Worm (Caenorhabditis elegans) whole organism, L4 larva: ENCODE measurements around the gene skr-19.
"Not testable (repeated sequence)": the region's sequence is repeated elsewhere in the genome, so short reads cannot be mapped to it uniquely, and the experiment has no call there.

ENCODE experiments used
- F26F4.8 ChIP-seq: fragments of 200-800 bp; sonication (Bioruptor generic); conservative IDR thresholded peaks from 2 replicates; pipeline ENCODE4 v1.3.6; 2022; ENCODE audit warnings: missing genetic modification characterization, missing compliant biosample characterization
- R02D3.7 ChIP-seq: fragments of 150-350 bp; sonication (generic microtip); optimal IDR thresholded peaks from 3 replicates; lab custom pipeline; 2014; ENCODE audit warnings: missing biosample characterization, missing genetic modification characterization
- Y5F2A.4 ChIP-seq: fragments of 200-800 bp; sonication (Bioruptor generic); optimal IDR thresholded peaks from 2 replicates; lab custom pipeline; 2018; ENCODE audit warnings: mild to moderate bottlenecking, missing genetic modification characterization, missing compliant biosample characterization
- ZK337.2 ChIP-seq: fragments of 200-800 bp; sonication (Bioruptor generic); IDR thresholded peaks from 2 replicates; pipeline ENCODE4 v1.3.6; 2022; ENCODE audit warnings: missing genetic modification reagents, missing genetic modification characterization, missing compliant biosample characterization
- ama-1 ChIP-seq: fragments of 150-350 bp; optimal IDR thresholded peaks from 2 replicates; lab custom pipeline; 2014; ENCODE audit warnings: inconsistent platforms, mixed read lengths
- arid-1 ChIP-seq: fragments of 200-800 bp; sonication (Bioruptor generic); conservative IDR thresholded peaks from 2 replicates; pipeline ENCODE4 v1.3.6; 2022; ENCODE audit warnings: missing genetic modification reagents, missing genetic modification characterization, missing compliant biosample characterization
- ceh-32 ChIP-seq: sonication (generic microtip); optimal IDR thresholded peaks from 2 replicates; lab custom pipeline; 2016; ENCODE audit warnings: mild to moderate bottlenecking, missing genetic modification characterization, missing compliant biosample characterization; ENCODE audit not compliant: poor library complexity
- ces-1 ChIP-seq: fragments of 150-350 bp; sonication (generic microtip); optimal IDR thresholded peaks from 4 replicates; lab custom pipeline; 2014; ENCODE audit warnings: missing biosample characterization, missing genetic modification reagents, missing genetic modification characterization
- ctbp-1 ChIP-seq: fragments of 200-800 bp; sonication (Bioruptor generic); IDR thresholded peaks from 2 replicates; pipeline ENCODE4 v1.3.6; 2022; ENCODE audit warnings: missing genetic modification reagents, missing genetic modification characterization, missing compliant biosample characterization
- daf-12 ChIP-seq: fragments of 150-350 bp; optimal IDR thresholded peaks from 2 replicates; lab custom pipeline; 2014; ENCODE audit warnings: missing biosample characterization, missing genetic modification reagents, missing genetic modification characterization
- daf-16 ChIP-seq, 3 experiments: sonication (generic microtip); optimal IDR thresholded peaks; 2 replicates each; lab custom pipeline; 2016 to 2017; ENCODE audit warnings: missing genetic modification characterization in 3 of 3, missing genetic modification reagents in 3 of 3, mild to moderate bottlenecking in 2 of 3, missing compliant biosample characterization in 2 of 3, missing biosample characterization in 1 of 3, moderate library complexity in 1 of 3
- daf-19 ChIP-seq: fragments of 200-800 bp; sonication (Bioruptor generic); conservative IDR thresholded peaks from 2 replicates; pipeline ENCODE4 v1.3.6; 2022; ENCODE audit warnings: missing genetic modification characterization, missing compliant biosample characterization
- dmd-6 ChIP-seq: fragments of 200-800 bp; sonication (Bioruptor generic); IDR thresholded peaks from 2 replicates; pipeline ENCODE4 v1.3.6; 2022; ENCODE audit warnings: missing genetic modification reagents, missing genetic modification characterization, missing compliant biosample characterization
- dmd-8 ChIP-seq: fragments of 200-800 bp; sonication (Bioruptor generic); IDR thresholded peaks from 2 replicates; pipeline ENCODE4 v1.3.6; 2022; ENCODE audit warnings: missing genetic modification characterization, missing compliant biosample characterization
- dmd-9 ChIP-seq: fragments of 200-800 bp; sonication (Bioruptor generic); IDR thresholded peaks from 2 replicates; pipeline ENCODE4 v1.3.6; 2022; ENCODE audit warnings: missing genetic modification reagents, missing genetic modification characterization, missing compliant biosample characterization
- dve-1 ChIP-seq: sonication (generic microtip); optimal IDR thresholded peaks from 2 replicates; lab custom pipeline; 2017; ENCODE audit warnings: antibody characterized with exemption, mild to moderate bottlenecking, missing genetic modification characterization, missing compliant biosample characterization; ENCODE audit not compliant: insufficient read depth
- fkh-10 ChIP-seq: fragments of 150-350 bp; optimal IDR thresholded peaks from 2 replicates; lab custom pipeline; 2014; ENCODE audit warnings: missing biosample characterization, missing genetic modification reagents, missing genetic modification characterization
- hif-1 ChIP-seq, 2 experiments: sonication (generic microtip); optimal IDR thresholded peaks; 2 replicates each; lab custom pipeline; 2016 to 2017; ENCODE audit warnings: missing compliant biosample characterization in 2 of 2, missing genetic modification characterization in 2 of 2, missing genetic modification reagents in 2 of 2, missing genotype in 2 of 2, mild to moderate bottlenecking in 1 of 2
- hlh-11 ChIP-seq: fragments of 200-800 bp; sonication (Bioruptor generic); optimal IDR thresholded peaks from 2 replicates; lab custom pipeline; 2018; ENCODE audit warnings: mild to moderate bottlenecking, missing genetic modification characterization, missing compliant biosample characterization
- hlh-30 ChIP-seq: sonication (generic microtip); optimal IDR thresholded peaks from 2 replicates; lab custom pipeline; 2017; ENCODE audit warnings: antibody characterized with exemption, mild to moderate bottlenecking, missing genetic modification characterization, missing compliant biosample characterization; ENCODE audit not compliant: insufficient read depth
- jun-1 ChIP-seq: fragments of 150-350 bp; optimal IDR thresholded peaks from 2 replicates; lab custom pipeline; 2014; ENCODE audit warnings: missing biosample characterization, missing genetic modification reagents, missing genetic modification characterization
- lim-7 ChIP-seq: fragments of 200-800 bp; sonication (Bioruptor generic); IDR thresholded peaks from 2 replicates; pipeline ENCODE4 v1.3.6; 2022; ENCODE audit warnings: missing genetic modification characterization, missing compliant biosample characterization
- lin-1 ChIP-seq: fragments of 200-800 bp; sonication (Bioruptor generic); IDR thresholded peaks from 2 replicates; pipeline ENCODE4 v1.3.6; 2022; ENCODE audit warnings: missing genetic modification reagents, missing genetic modification characterization, missing compliant biosample characterization
- lin-13 ChIP-seq: fragments of 150-350 bp; optimal IDR thresholded peaks from 2 replicates; lab custom pipeline; 2014; ENCODE audit warnings: missing biosample characterization, missing genetic modification reagents, missing genetic modification characterization
- lin-38 ChIP-seq: fragments of 200-800 bp; sonication (Bioruptor generic); IDR thresholded peaks from 2 replicates; pipeline ENCODE4 v1.3.6; 2022; ENCODE audit warnings: missing genetic modification reagents, missing genetic modification characterization, missing compliant biosample characterization
- lin-39 ChIP-seq: fragments of 150-350 bp; optimal IDR thresholded peaks from 2 replicates; lab custom pipeline; 2014; ENCODE audit warnings: missing biosample characterization, missing genetic modification reagents, missing genetic modification characterization
- lir-3 ChIP-seq: sonication (generic microtip); optimal IDR thresholded peaks from 2 replicates; lab custom pipeline; 2016; ENCODE audit warnings: mild to moderate bottlenecking, missing genetic modification characterization, missing compliant biosample characterization
- madf-9 ChIP-seq: fragments of 200-800 bp; sonication (Bioruptor generic); conservative IDR thresholded peaks from 2 replicates; pipeline ENCODE4 v1.3.6; 2022; ENCODE audit warnings: missing genetic modification reagents, missing genetic modification characterization, missing compliant biosample characterization
- mdl-1 ChIP-seq, 2 experiments: fragments of 150-350 bp in 1 of 2; sonication (generic microtip) in 1 of 2; optimal IDR thresholded peaks; 2 replicates each; lab custom pipeline; 2014 to 2017; ENCODE audit warnings: missing biosample characterization in 2 of 2, missing genetic modification characterization in 2 of 2
- mep-1 ChIP-seq: fragments of 150-350 bp; sonication (generic microtip); optimal IDR thresholded peaks from 3 replicates; lab custom pipeline; 2014; ENCODE audit warnings: missing biosample characterization, missing genetic modification characterization
- mes-2 ChIP-seq: sonication (generic microtip); optimal IDR thresholded peaks from 2 replicates; lab custom pipeline; 2016; ENCODE audit warnings: missing genotype, mild to moderate bottlenecking, missing genetic modification characterization, missing compliant biosample characterization; ENCODE audit not compliant: poor library complexity, severe bottlenecking
- mxl-3 ChIP-seq: fragments of 200-800 bp; sonication (Bioruptor generic); optimal IDR thresholded peaks from 2 replicates; lab custom pipeline; 2018; ENCODE audit warnings: mild to moderate bottlenecking, missing genetic modification characterization, missing compliant biosample characterization
- nhr-11 ChIP-seq: fragments of 150-350 bp; optimal IDR thresholded peaks from 2 replicates; lab custom pipeline; 2014; ENCODE audit warnings: missing biosample characterization, missing genetic modification characterization
- nhr-237 ChIP-seq: sonication (generic microtip); optimal IDR thresholded peaks from 2 replicates; lab custom pipeline; 2017; ENCODE audit warnings: missing biosample characterization, missing genetic modification characterization
- nhr-48 ChIP-seq: sonication (generic microtip); optimal IDR thresholded peaks from 2 replicates; lab custom pipeline; 2016; ENCODE audit warnings: mild to moderate bottlenecking, missing genetic modification characterization, missing compliant biosample characterization
- pha-4 ChIP-seq, 2 experiments: fragments of 150-350 bp in 1 of 2; fragments of 200-800 bp in 1 of 2; sonication (Bioruptor generic) in 1 of 2; IDR thresholded peaks in 1 of 2; optimal IDR thresholded peaks in 1 of 2; 2 replicates each; pipeline versions ENCODE4 v1.3.6 to Lab custom; 2014 to 2022; ENCODE audit warnings: missing genetic modification characterization in 2 of 2, missing genetic modification reagents in 2 of 2, missing biosample characterization in 1 of 2, missing compliant biosample characterization in 1 of 2
- pqm-1 ChIP-seq: sonication (generic microtip); optimal IDR thresholded peaks from 2 replicates; lab custom pipeline; 2017; ENCODE audit warnings: missing biosample characterization, missing genetic modification characterization
- saeg-2 ChIP-seq: fragments of 200-800 bp; sonication (Bioruptor generic); IDR thresholded peaks from 2 replicates; pipeline ENCODE4 v1.3.6; 2022; ENCODE audit warnings: missing genetic modification reagents, missing genetic modification characterization, missing compliant biosample characterization
- snpc-1.2 ChIP-seq: fragments of 200-800 bp; sonication (Bioruptor generic); IDR thresholded peaks from 2 replicates; pipeline ENCODE4 v1.3.6; 2022; ENCODE audit warnings: missing genetic modification reagents, missing genetic modification characterization, missing compliant biosample characterization
- spr-1 ChIP-seq: sonication (generic microtip); optimal IDR thresholded peaks from 2 replicates; lab custom pipeline; 2016; ENCODE audit warnings: mild to moderate bottlenecking, missing genetic modification characterization, missing compliant biosample characterization
- tra-1 ChIP-seq: fragments of 200-800 bp; sonication (Bioruptor generic); IDR thresholded peaks from 2 replicates; pipeline ENCODE4 v1.3.6; 2022; ENCODE audit warnings: missing genetic modification reagents, missing genetic modification characterization, missing compliant biosample characterization
- unc-39 ChIP-seq: sonication (generic microtip); optimal IDR thresholded peaks from 2 replicates; lab custom pipeline; 2017; ENCODE audit warnings: missing biosample characterization, missing genetic modification characterization
- vab-7 ChIP-seq: fragments of 200-800 bp; sonication (Bioruptor generic); IDR thresholded peaks from 2 replicates; pipeline ENCODE4 v1.3.6; 2022; ENCODE audit warnings: missing genetic modification reagents, missing genetic modification characterization, missing compliant biosample characterization
- zip-2 ChIP-seq: fragments of 150-350 bp; optimal IDR thresholded peaks from 2 replicates; lab custom pipeline; 2014; ENCODE audit warnings: missing biosample characterization, missing genetic modification characterization

The skr-19 gene

ce11 chrX:13264550-13264949 lies 40.0 kb upstream of the skr-19 start (continued):
- TF ChIP-seq mep-1 (tag; lab: Kevin White, UChicago) (no peak), ces-1 (GFP tag; lab: Kevin White, UChicago) (no peak), dmd-9 (GFP tag; lab: Robert Waterston, UW) (peak; percentile 77; the same call in 1 of the 2 replicates), tra-1 (peak; percentile 67; the same call in 1 of the 2 replicates), mxl-3 (GFP tag; lab: Kevin White, UChicago) (peak; percentile 54), hif-1 (tag; optimal IDR thresholded peaks at IDR 0.05; lab: Kevin White, UChicago) (peak; percentile 33 to 51), snpc-1.2 (peak; percentile 89), lin-13 (GFP tag; lab: Kevin White, UChicago) (peak; percentile 55), fkh-10 (GFP tag; lab: Kevin White, UChicago) (peak; percentile 63), F26F4.8 (peak; percentile 94), hlh-30 (tag; lab: Kevin White, UChicago) (peak; percentile 70), Y5F2A.4 (GFP tag; lab: Kevin White, UChicago) (no peak), daf-16 (GFP tag; optimal IDR thresholded peaks at IDR 0.05; lab: Kevin White, UChicago) (peak; percentile 59 to 81), daf-16 (tag; optimal IDR thresholded peaks at IDR 0.05; lab: Kevin White, UChicago) (peak; percentile 44), jun-1 (peak; percentile 32), dmd-8 (GFP tag; lab: Robert Waterston, UW) (peak; percentile 87), nhr-48 (tag; lab: Kevin White, UChicago) (peak; percentile 71), R02D3.7 (tag; lab: Kevin White, UChicago) (no peak), nhr-237 (tag; lab: Kevin White, UChicago) (no peak), lir-3 (tag; lab: Kevin White, UChicago) (peak; percentile 70), lin-39 (tag; lab: Kevin White, UChicago) (no peak), dmd-6 (peak; percentile 71), ceh-32 (tag; lab: Kevin White, UChicago) (peak; percentile 45), mdl-1 (tag; optimal IDR thresholded peaks at IDR 0.05; lab: Kevin White, UChicago) (peak; percentile 22 to 72), spr-1 (peak; percentile 60), daf-19 (GFP tag; lab: Robert Waterston, UW) (0 out of 2 replicates have a peak, but pooled peaks have one; percentile 31)

ce11 chrX:13262195-13262594 lies 37.7 kb upstream of the skr-19 start, which contains the start of gene K09A11.1:
TSS of gene K09A11.1 (plus strand) at chrX:13262495.
- TF ChIP-seq ZK337.2 (no peak), dmd-9 (GFP tag; lab: Robert Waterston, UW) (no peak), zip-2 (tag; lab: Kevin White, UChicago) (no peak), ceh-32 (tag; lab: Kevin White, UChicago) (no peak), daf-12 (no peak), madf-9 (GFP tag; lab: Robert Waterston, UW) (no peak), mep-1 (tag; lab: Kevin White, UChicago) (no peak), tra-1 (no peak), ces-1 (GFP tag; lab: Kevin White, UChicago) (no peak), fkh-10 (GFP tag; lab: Kevin White, UChicago) (no peak), saeg-2 (GFP tag; lab: Robert Waterston, UW) (no peak), nhr-11 (tag; lab: Kevin White, UChicago) (no peak), unc-39 (no peak), ctbp-1 (GFP tag; lab: Robert Waterston, UW) (no peak), ama-1 (lab: Kevin White, UChicago) (no peak)

- TF ChIP-seq vab-7 (GFP tag; lab: Robert Waterston, UW) = peak; percentile 55; the same call in 1 of the 2 replicates
- peak; percentile 57; the same call in 1 of the 2 replicates for TF ChIP-seq pha-4 (GFP tag; IDR thresholded peaks at IDR 0.05; lab: Robert Waterston, UW)
- TF ChIP-seq pha-4 (tag; optimal IDR thresholded peaks at IDR 0.05; lab: Kevin White, UChicago) = not testable (repeated sequence)
- TF ChIP-seq mes-2 (tag; lab: Kevin White, UChicago) = peak; percentile 49
- TF ChIP-seq lin-1 (GFP tag; lab: Robert Waterston, UW) = 0 out of 2 replicates have a peak, but pooled peaks have one; percentile 15
- peak; percentile 13 for TF ChIP-seq hlh-11
- peak; percentile 61; the same call in 1 of the 2 replicates for TF ChIP-seq tra-1
- TF ChIP-seq dmd-6 = peak; percentile 46
- 0 out of 2 replicates have a peak, but pooled peaks have one; percentile 33 for TF ChIP-seq arid-1
- peak; percentile 4 for TF ChIP-seq pqm-1 (tag; lab: Kevin White, UChicago)
- TF ChIP-seq lim-7 (GFP tag; lab: Robert Waterston, UW) = peak; percentile 70
- TF ChIP-seq dve-1 (tag; lab: Kevin White, UChicago) = peak; percentile 59
- peak; percentile 6 for TF ChIP-seq mep-1 (tag; lab: Kevin White, UChicago)
- TF ChIP-seq snpc-1.2 = peak; percentile 64; the same call in 1 of the 2 replicates
- peak; percentile 62 for TF ChIP-seq lin-38 (GFP tag; lab: Robert Waterston, UW)
- peak in 1 of 2 experiments; percentile 51 for TF ChIP-seq daf-16 (GFP tag; optimal IDR thresholded peaks at IDR 0.05; lab: Kevin White, UChicago)
- TF ChIP-seq daf-16 (tag; optimal IDR thresholded peaks at IDR 0.05; lab: Kevin White, UChicago) = peak; percentile 85
Observed at ce11 chrX:13261037-13261592, 36.6 kb upstream of the skr-19 start.
